Fruit fly (Drosophila melanogaster) whole organism, prepupa: ENCODE measurements around the gene GV1.

ENCODE experiments used
- Blimp-1 ChIP-seq: fragments of 200-800 bp; sonication (Bioruptor generic); optimal IDR thresholded peaks from 3 replicates; lab custom pipeline; 2017; ENCODE audit warnings: missing biosample characterization, missing genetic modification characterization, mild to moderate bottlenecking, moderate library complexity, missing genetic modification reagents
- CG10631 ChIP-seq: fragments of 200-800 bp; sonication (Bioruptor generic); optimal IDR thresholded peaks from 2 replicates; lab custom pipeline; 2016; ENCODE audit warnings: missing biosample characterization, missing genetic modification characterization
- CG10669 ChIP-seq: fragments of 200-800 bp; sonication (Bioruptor generic); optimal IDR thresholded peaks from 3 replicates; lab custom pipeline; 2018; ENCODE audit warnings: missing biosample characterization, mild to moderate bottlenecking, missing genetic modification characterization, moderate library complexity
- CG11294 ChIP-seq: fragments of 200-800 bp; sonication (Bioruptor generic); IDR thresholded peaks from 2 replicates; pipeline ENCODE4 v1.3.6; 2022; ENCODE audit warnings: missing biosample characterization, missing genetic modification characterization
- CG11762 ChIP-seq: fragments of 200-800 bp; sonication (Bioruptor generic); optimal IDR thresholded peaks from 3 replicates; lab custom pipeline; 2016; ENCODE audit warnings: missing biosample characterization, missing genetic modification characterization; ENCODE audit not compliant: insufficient read depth
- CG11902 ChIP-seq: fragments of 200-800 bp; sonication (Bioruptor generic); optimal IDR thresholded peaks from 3 replicates; lab custom pipeline; 2016; ENCODE audit warnings: missing biosample characterization, missing genetic modification characterization
- CG1621 ChIP-seq: fragments of 200-800 bp; sonication (Bioruptor generic); optimal IDR thresholded peaks from 3 replicates; lab custom pipeline; 2018; ENCODE audit warnings: missing biosample characterization, mild to moderate bottlenecking, missing genetic modification characterization
- CG3032 ChIP-seq: fragments of 200-800 bp; optimal IDR thresholded peaks from 2 replicates; lab custom pipeline; 2019; ENCODE audit warnings: missing biosample characterization, mild to moderate bottlenecking, missing genetic modification characterization, moderate library complexity
- CG32006 ChIP-seq: fragments of 200-800 bp; sonication (Bioruptor generic); optimal IDR thresholded peaks from 3 replicates; lab custom pipeline; 2017; ENCODE audit warnings: missing biosample characterization, mild to moderate bottlenecking, missing genetic modification characterization
- CG34406 ChIP-seq: fragments of 200-800 bp; sonication (Bioruptor generic); optimal IDR thresholded peaks from 3 replicates; lab custom pipeline; 2016; ENCODE audit warnings: missing biosample characterization, missing genetic modification characterization
- CG3919 ChIP-seq: fragments of 200-800 bp; sonication (Bioruptor generic); optimal IDR thresholded peaks from 3 replicates; lab custom pipeline; 2016; ENCODE audit warnings: missing biosample characterization, missing genetic modification characterization
- CG4318 ChIP-seq: fragments of 200-800 bp; sonication (Bioruptor generic); optimal IDR thresholded peaks from 3 replicates; lab custom pipeline; 2017; ENCODE audit warnings: missing biosample characterization, mild to moderate bottlenecking, missing genetic modification characterization
- CG6276 ChIP-seq: fragments of 200-800 bp; sonication (Bioruptor generic); optimal IDR thresholded peaks from 2 replicates; lab custom pipeline; 2017; ENCODE audit warnings: missing biosample characterization, mild to moderate bottlenecking, missing genetic modification characterization
- CG6792 ChIP-seq: fragments of 200-800 bp; sonication (Bioruptor generic); optimal IDR thresholded peaks from 3 replicates; lab custom pipeline; 2016; ENCODE audit warnings: missing biosample characterization, missing genetic modification characterization
- CG6808 ChIP-seq: fragments of 200-800 bp; sonication (Bioruptor generic); optimal IDR thresholded peaks from 3 replicates; lab custom pipeline; 2017; ENCODE audit warnings: missing biosample characterization, missing genetic modification characterization, mild to moderate bottlenecking, moderate library complexity, missing genetic modification reagents
- CG6854 ChIP-seq: fragments of 200-800 bp; sonication (Bioruptor generic); optimal IDR thresholded peaks from 2 replicates; lab custom pipeline; 2017; ENCODE audit warnings: missing biosample characterization, mild to moderate bottlenecking, missing genetic modification characterization
- CG8119 ChIP-seq: fragments of 200-800 bp; sonication (Bioruptor generic); IDR thresholded peaks from 3 replicates; pipeline ENCODE4 v1.3.6; 2022; ENCODE audit warnings: missing biosample characterization, missing genetic modification characterization
- CG8319 ChIP-seq: fragments of 200-800 bp; sonication (Bioruptor generic); optimal IDR thresholded peaks from 3 replicates; lab custom pipeline; 2016; ENCODE audit warnings: missing biosample characterization, missing genetic modification characterization
- CG8632 ChIP-seq: fragments of 200-800 bp; sonication (Bioruptor generic); optimal IDR thresholded peaks from 3 replicates; lab custom pipeline; 2016; ENCODE audit warnings: missing biosample characterization, missing genetic modification characterization
- CG9139 ChIP-seq: fragments of 200-800 bp; sonication (Bioruptor generic); optimal IDR thresholded peaks from 3 replicates; lab custom pipeline; 2017; ENCODE audit warnings: missing biosample characterization, mild to moderate bottlenecking, missing genetic modification characterization
- Eip75B ChIP-seq: fragments of 200-800 bp; sonication (Bioruptor generic); optimal IDR thresholded peaks from 3 replicates; lab custom pipeline; 2016; ENCODE audit warnings: missing biosample characterization, missing genetic modification characterization
- Eip78C ChIP-seq: fragments of 200-800 bp; sonication (Bioruptor generic); peaks from one replicate; lab custom pipeline; 2016; ENCODE audit warnings: missing biosample characterization, missing genetic modification characterization
- Eip93F ChIP-seq: fragments of 200-800 bp; sonication (Bioruptor generic); optimal IDR thresholded peaks from 2 replicates; lab custom pipeline; 2016; ENCODE audit warnings: missing biosample characterization, mild to moderate bottlenecking, missing genetic modification characterization
- Ets96B ChIP-seq: fragments of 200-800 bp; optimal IDR thresholded peaks from 2 replicates; lab custom pipeline; 2019; ENCODE audit warnings: missing biosample characterization, mild to moderate bottlenecking, missing genetic modification characterization, moderate library complexity
- Gug ChIP-seq: fragments of 200-800 bp; sonication (Bioruptor generic); IDR thresholded peaks from 2 replicates; pipeline ENCODE4 v1.3.6; 2022; ENCODE audit warnings: missing biosample characterization, missing genetic modification characterization
- Hr38 ChIP-seq: sonication (Bioruptor generic); optimal IDR thresholded peaks from 2 replicates; lab custom pipeline; 2016; ENCODE audit warnings: missing biosample characterization, missing genetic modification characterization
- Hr4 ChIP-seq: fragments of 200-800 bp; sonication (Bioruptor generic); optimal IDR thresholded peaks from 3 replicates; lab custom pipeline; 2016; ENCODE audit warnings: missing biosample characterization, missing genetic modification characterization
- Lpt ChIP-seq: fragments of 200-800 bp; sonication (Bioruptor generic); optimal IDR thresholded peaks from 3 replicates; lab custom pipeline; 2016; ENCODE audit warnings: missing biosample characterization, missing genetic modification characterization
- Met ChIP-seq: fragments of 200-800 bp; sonication (Bioruptor generic); optimal IDR thresholded peaks from 3 replicates; lab custom pipeline; 2016; ENCODE audit warnings: missing biosample characterization, missing genetic modification characterization
- Sox102F ChIP-seq: fragments of 200-800 bp; sonication (Bioruptor generic); optimal IDR thresholded peaks from 2 replicates; lab custom pipeline; 2016; ENCODE audit warnings: missing biosample characterization, mild to moderate bottlenecking, missing genetic modification characterization
- Sox14 ChIP-seq: fragments of 200-800 bp; sonication (Bioruptor generic); optimal IDR thresholded peaks from 3 replicates; lab custom pipeline; 2016; ENCODE audit warnings: missing biosample characterization, missing genetic modification characterization
- Sox15 ChIP-seq: fragments of 200-800 bp; sonication (Bioruptor generic); optimal IDR thresholded peaks from 3 replicates; lab custom pipeline; 2016; ENCODE audit warnings: missing biosample characterization, missing genetic modification characterization
- acj6 ChIP-seq: fragments of 200-800 bp; sonication (Bioruptor generic); optimal IDR thresholded peaks from 3 replicates; lab custom pipeline; 2016; ENCODE audit warnings: missing biosample characterization, missing genetic modification characterization
- cyc ChIP-seq: fragments of 200-800 bp; sonication (Bioruptor generic); optimal IDR thresholded peaks from 3 replicates; lab custom pipeline; 2016; ENCODE audit warnings: missing biosample characterization, missing genetic modification characterization
- dac ChIP-seq: fragments of 200-800 bp; sonication (Bioruptor generic); optimal IDR thresholded peaks from 2 replicates; lab custom pipeline; 2017; ENCODE audit warnings: missing biosample characterization, mild to moderate bottlenecking, missing genetic modification characterization
- esn ChIP-seq: fragments of 200-800 bp; sonication (Bioruptor generic); optimal IDR thresholded peaks from 2 replicates; lab custom pipeline; 2016; ENCODE audit warnings: missing biosample characterization, mild to moderate bottlenecking, missing genetic modification characterization, moderate library complexity
- fd59A ChIP-seq: fragments of 200-800 bp; sonication (Bioruptor generic); optimal IDR thresholded peaks from 2 replicates; lab custom pipeline; 2017; ENCODE audit warnings: missing biosample characterization, mild to moderate bottlenecking, missing genetic modification characterization, missing genetic modification reagents
- fd85E ChIP-seq: fragments of 200-800 bp; sonication (Bioruptor generic); optimal IDR thresholded peaks from 3 replicates; lab custom pipeline; 2016; ENCODE audit warnings: missing biosample characterization, missing genetic modification characterization
- fkh ChIP-seq: fragments of 200-800 bp; sonication (Bioruptor generic); optimal IDR thresholded peaks from 3 replicates; lab custom pipeline; 2017; ENCODE audit warnings: missing biosample characterization, mild to moderate bottlenecking, missing genetic modification characterization, moderate library complexity
- lz ChIP-seq: fragments of 200-800 bp; sonication (Bioruptor generic); optimal IDR thresholded peaks from 3 replicates; lab custom pipeline; 2016; ENCODE audit warnings: missing biosample characterization, missing genetic modification characterization
- net ChIP-seq: fragments of 200-800 bp; sonication (Bioruptor generic); optimal IDR thresholded peaks from 3 replicates; lab custom pipeline; 2016; ENCODE audit warnings: missing biosample characterization, missing genetic modification characterization
- pdm3 ChIP-seq: fragments of 200-800 bp; sonication (Bioruptor generic); optimal IDR thresholded peaks from 3 replicates; lab custom pipeline; 2016; ENCODE audit warnings: missing biosample characterization, missing genetic modification characterization
- salr ChIP-seq, 2 experiments: fragments of 200-800 bp; sonication (Bioruptor generic); optimal IDR thresholded peaks; 3 replicates each; lab custom pipeline; 2016 to 2018; ENCODE audit warnings: missing biosample characterization in 2 of 2, missing genetic modification characterization in 2 of 2, mild to moderate bottlenecking in 1 of 2
- spab ChIP-seq: fragments of 200-800 bp; sonication (Bioruptor generic); optimal IDR thresholded peaks from 2 replicates; lab custom pipeline; 2017; ENCODE audit warnings: missing biosample characterization, mild to moderate bottlenecking, missing genetic modification characterization, missing genetic modification reagents
- svp ChIP-seq: fragments of 200-800 bp; sonication (Bioruptor generic); peaks from one replicate; lab custom pipeline; 2016; ENCODE audit warnings: missing biosample characterization, missing genetic modification characterization
- topi ChIP-seq: fragments of 200-800 bp; sonication (Bioruptor generic); optimal IDR thresholded peaks from 3 replicates; lab custom pipeline; 2016; ENCODE audit warnings: missing biosample characterization, missing genetic modification characterization
- vri ChIP-seq: fragments of 200-800 bp; sonication (Bioruptor generic); optimal IDR thresholded peaks from 3 replicates; lab custom pipeline; 2016; ENCODE audit warnings: missing biosample characterization, mild to moderate bottlenecking, missing genetic modification characterization

GV1 gene

dm6 chr3L:1844600-1844999, 34.2 kb downstream of the GV1 start (continued):
- TF ChIP-seq salr (GFP tag; optimal IDR thresholded peaks at IDR 0.05; lab: Kevin White, UChicago) (peak in 1 of 2 experiments; percentile 14), Blimp-1 (GFP tag; lab: Kevin White, UChicago) (no peak), CG32006 (peak; percentile 72), vri (GFP tag; lab: Kevin White, UChicago) (no peak), cyc (GFP tag; lab: Kevin White, UChicago) (no peak), spab (no peak), fd59A (GFP tag; lab: Kevin White, UChicago) (no peak), Eip93F (GFP tag; lab: Kevin White, UChicago) (no peak), CG8632 (GFP tag; lab: Kevin White, UChicago) (no peak), Lpt (GFP tag; lab: Kevin White, UChicago) (peak; percentile 47), Sox102F (no peak), net (GFP tag; lab: Kevin White, UChicago) (no peak), CG6792 (GFP tag; lab: Kevin White, UChicago) (no peak), CG6276 (GFP tag; lab: Kevin White, UChicago) (peak; percentile 66), Eip75B (GFP tag; lab: Kevin White, UChicago) (no peak), CG11294 (GFP tag; lab: Robert Waterston, UW) (peak; percentile 63; the same call in 1 of the 2 replicates), CG6808 (GFP tag; lab: Kevin White, UChicago) (no peak), CG1621 (tag; lab: Kevin White, UChicago) (no peak), CG10631 (GFP tag; lab: Kevin White, UChicago) (no peak), CG8319 (GFP tag; lab: Kevin White, UChicago) (no peak), Hr4 (GFP tag; lab: Kevin White, UChicago) (peak; percentile 72), fd85E (no peak), CG9139 (no peak), CG4318 (GFP tag; lab: Kevin White, UChicago) (peak; percentile 15), Hr38 (GFP tag; lab: Kevin White, UChicago) (peak; percentile 1), topi (GFP tag; lab: Kevin White, UChicago) (no peak), svp (GFP tag; lab: Kevin White, UChicago) (no peak), Gug (GFP tag; lab: Robert Waterston, UW) (peak; percentile 69), esn (GFP tag; lab: Kevin White, UChicago) (no peak), CG6854 (no peak), CG3032 (tag; lab: Kevin White, UChicago) (no peak), CG11902 (GFP tag; lab: Kevin White, UChicago) (no peak), pdm3 (GFP tag; lab: Kevin White, UChicago) (peak; percentile 37), dac (peak; percentile 44), CG3919 (no peak), Met (GFP tag; lab: Kevin White, UChicago) (no peak), Sox14 (no peak), Ets96B (tag; lab: Kevin White, UChicago) (no peak), CG11762 (GFP tag; lab: Kevin White, UChicago) (no peak), CG8119 (GFP tag; lab: Robert Waterston, UW) (peak; percentile 78)
- TF ChIP-seq, all 60 proteins: peak for 17

- TF ChIP-seq Ets96B (tag; lab: Kevin White, UChicago), result no peak
- no peak for TF ChIP-seq lz
- no peak for TF ChIP-seq fkh (GFP tag; lab: Kevin White, UChicago)
- TF ChIP-seq CG10669 (GFP tag; lab: Kevin White, UChicago), result no peak
- no peak for TF ChIP-seq Lpt (GFP tag; lab: Kevin White, UChicago)
- no peak for TF ChIP-seq Sox15 (GFP tag; lab: Kevin White, UChicago)
- no peak for TF ChIP-seq acj6 (GFP tag; lab: Kevin White, UChicago)
- TF ChIP-seq CG11294 (GFP tag; lab: Robert Waterston, UW), result no peak
- no peak for TF ChIP-seq CG11902 (GFP tag; lab: Kevin White, UChicago)
- TF ChIP-seq Eip78C, result no peak
- TF ChIP-seq CG34406 (GFP tag; lab: Kevin White, UChicago), result no peak
- TF ChIP-seq, all 60 proteins: peak for 0
Measured at dm6 chr3L:1850498-1850897, 40.1 kb downstream of the GV1 start.
